Worm (Caenorhabditis elegans) whole organism, young adult: ENCODE results near the gene akap-1.
"Not testable (repeated sequence)": the region's sequence is repeated elsewhere in the genome, so short reads cannot be mapped to it uniquely, and the experiment has no call there.

Experiments used
- aptf-2 ChIP-seq: fragments of 200-800 bp; sonication (Bioruptor generic); conservative IDR thresholded peaks from 2 replicates; pipeline ENCODE4 v1.3.6; 2022; ENCODE audit warnings: missing genetic modification reagents, missing genetic modification characterization, missing compliant biosample characterization
- him-1 ChIP-seq: sonication (generic microtip); optimal IDR thresholded peaks from 2 replicates; lab custom pipeline; 2016; ENCODE audit warnings: missing genotype, missing genetic modification reagents, missing genetic modification characterization, missing compliant biosample characterization
- hmg-20 ChIP-seq: fragments of 200-800 bp; sonication (Bioruptor generic); IDR thresholded peaks from 2 replicates; pipeline ENCODE4 v1.3.6; 2022; ENCODE audit warnings: missing genetic modification reagents, missing genetic modification characterization, missing compliant biosample characterization
- lin-35 ChIP-seq, 3 experiments: fragments of 150-350 bp in 2 of 3; sonication (generic microtip) in 1 of 3; optimal IDR thresholded peaks; 2 replicates each; lab custom pipeline; 2014 to 2018; ENCODE audit warnings: missing biosample characterization in 3 of 3, missing genetic modification characterization in 3 of 3, missing genetic modification reagents in 3 of 3
- nhr-179 ChIP-seq: sonication (generic microtip); optimal IDR thresholded peaks from 2 replicates; lab custom pipeline; 2016; ENCODE audit warnings: mild to moderate bottlenecking, missing genetic modification characterization, missing compliant biosample characterization
- nhr-90 ChIP-seq: sonication (generic microtip); optimal IDR thresholded peaks from 2 replicates; lab custom pipeline; 2016; ENCODE audit warnings: missing genotype, mild to moderate bottlenecking, missing genetic modification characterization, missing compliant biosample characterization
- pha-4 ChIP-seq: fragments of 150-350 bp; sonication (generic microtip); optimal IDR thresholded peaks from 2 replicates; lab custom pipeline; 2014; ENCODE audit warnings: missing biosample characterization, missing genetic modification reagents, missing genetic modification characterization
- unc-62 ChIP-seq: fragments of 150-350 bp; optimal IDR thresholded peaks from 2 replicates; lab custom pipeline; 2014; ENCODE audit warnings: missing biosample characterization, missing genetic modification reagents, missing genetic modification characterization

- not testable (repeated sequence) for TF ChIP-seq unc-62 (GFP tag; lab: Kevin White, UChicago); lin-35 (GFP tag; optimal IDR thresholded peaks at IDR 0.05; lab: Kevin White, UChicago); nhr-179 (tag; lab: Kevin White, UChicago); aptf-2; him-1 (tag; lab: Kevin White, UChicago); nhr-90; pha-4 (tag; lab: Kevin White, UChicago); hmg-20
Measured at ce11 chrIII:6337730-6338129, 15.5 kb upstream of the akap-1 start.
